Worm (Caenorhabditis elegans) whole organism, midembryonic: ENCODE data around the gene mtm-6.

Experiments used
- T22C8.4 ChIP-seq: fragments of 200-800 bp; sonication (Bioruptor generic); IDR thresholded peaks from 2 replicates; pipeline ENCODE4 v1.3.6; 2022; ENCODE audit warnings: missing genetic modification characterization, missing compliant biosample characterization
- cog-1 ChIP-seq: sonication (generic microtip); optimal IDR thresholded peaks from 2 replicates; lab custom pipeline; 2016; ENCODE audit warnings: missing genetic modification characterization, missing compliant biosample characterization
- flt-1 ChIP-seq: fragments of 200-800 bp; sonication (Bioruptor generic); IDR thresholded peaks from 2 replicates; pipeline ENCODE4 v1.3.6; 2022; ENCODE audit warnings: missing genetic modification characterization, missing compliant biosample characterization
- klf-2 ChIP-seq: fragments of 200-800 bp; sonication (Bioruptor generic); conservative IDR thresholded peaks from 2 replicates; pipeline ENCODE4 v1.3.6; 2022; ENCODE audit warnings: missing genetic modification reagents, missing genetic modification characterization, missing compliant biosample characterization
- med-1 ChIP-seq: sonication (generic microtip); optimal IDR thresholded peaks from 2 replicates; lab custom pipeline; 2017; ENCODE audit warnings: missing genetic modification characterization, mild to moderate bottlenecking, missing compliant biosample characterization, antibody characterized with exemption, missing genetic modification reagents; ENCODE audit not compliant: insufficient read depth
- ref-1 ChIP-seq: fragments of 200-800 bp; sonication (Bioruptor generic); conservative IDR thresholded peaks from 2 replicates; pipeline ENCODE4 v1.3.6; 2022; ENCODE audit warnings: missing genetic modification reagents, missing genetic modification characterization, missing compliant biosample characterization
- tab-1 ChIP-seq: fragments of 200-800 bp; sonication (Bioruptor generic); IDR thresholded peaks from 2 replicates; pipeline ENCODE4 v1.3.6; 2022; ENCODE audit warnings: missing genetic modification characterization, missing compliant biosample characterization
- ztf-23 ChIP-seq: fragments of 200-800 bp; sonication (Bioruptor generic); IDR thresholded peaks from 2 replicates; pipeline ENCODE4 v1.3.6; 2022; ENCODE audit warnings: missing genetic modification reagents, missing genetic modification characterization, missing compliant biosample characterization
- ztf-29 ChIP-seq: fragments of 200-800 bp; sonication (Bioruptor generic); IDR thresholded peaks from 2 replicates; pipeline ENCODE4 v1.3.6; 2022; ENCODE audit warnings: missing genetic modification reagents, missing genetic modification characterization, missing compliant biosample characterization

- TF ChIP-seq med-1 (GFP tag; lab: Kevin White, UChicago) (no peak), flt-1 (GFP tag; lab: Robert Waterston, UW) (no peak), klf-2 (GFP tag; lab: Robert Waterston, UW) (no peak), T22C8.4 (0 out of 2 replicates have a peak, but pooled peaks have one; percentile 38), ztf-29 (GFP tag; lab: Robert Waterston, UW) (no peak), ztf-23 (GFP tag; lab: Robert Waterston, UW) (no peak), ref-1 (no peak), cog-1 (no peak), tab-1 (GFP tag; lab: Robert Waterston, UW) (no peak)
Observed at ce11 chrIII:13313788-13314187, 33.1 kb upstream of the mtm-6 start, which contains the start of gene Y43F4B.10.
